Fruit fly (Drosophila melanogaster): ENCODE data around the gene CG44038.

dm6 chr3R:12259819-12260218, 950 bp upstream of the CG44038 start:
- TF ChIP-seq CG5180 (GFP tag; optimal IDR thresholded peaks at IDR 0.05) (no peak), Gug (GFP tag; IDR thresholded peaks at IDR 0.05) (no peak), CG6654 (GFP tag; optimal IDR thresholded peaks at IDR 0.05) (no peak), ssp (GFP tag; IDR thresholded peaks at IDR 0.05) (no peak), jumu (GFP tag; optimal IDR thresholded peaks at IDR 0.05) (no peak), CG10959 (GFP tag; IDR thresholded peaks at IDR 0.05) (no peak), H2.0 (GFP tag; IDR thresholded peaks at IDR 0.05) (no peak), nau (GFP tag; optimal IDR thresholded peaks at IDR 0.05) (no peak), gro (GFP tag; optimal IDR thresholded peaks at IDR 0.05) (no peak)

All from whole organism, embryonic.